Fruit fly (Drosophila melanogaster) whole organism, embryonic: ENCODE results near the gene UbcE2H.

ENCODE experiments used
- Atf-2 ChIP-seq: fragments of 200-800 bp; sonication (Bioruptor generic); optimal IDR thresholded peaks from 2 replicates; lab custom pipeline; 2016; ENCODE audit warnings: missing biosample characterization, missing genetic modification characterization
- Atf6 ChIP-seq: fragments of 200-800 bp; sonication (Bioruptor generic); IDR thresholded peaks from 2 replicates; pipeline ENCODE4 v1.3.6; 2022; ENCODE audit warnings: missing biosample characterization, missing genetic modification characterization
- CG10267 ChIP-seq: fragments of 200-800 bp; sonication (Bioruptor generic); optimal IDR thresholded peaks from 2 replicates; lab custom pipeline; 2018; ENCODE audit warnings: missing biosample characterization, mild to moderate bottlenecking, missing genetic modification characterization, moderate library complexity
- CG11695 ChIP-seq: fragments of 200-800 bp; sonication (Bioruptor generic); IDR thresholded peaks from 3 replicates; pipeline ENCODE4 v1.3.6; 2022; ENCODE audit warnings: missing biosample characterization, missing genetic modification characterization
- CG12659 ChIP-seq: fragments of 200-800 bp; sonication (Bioruptor generic); optimal IDR thresholded peaks from 3 replicates; lab custom pipeline; 2017; ENCODE audit warnings: mild to moderate bottlenecking, missing biosample characterization, missing genetic modification reagents, missing genetic modification characterization
- CG12744 ChIP-seq: fragments of 200-800 bp; sonication (Bioruptor generic); optimal IDR thresholded peaks from 2 replicates; lab custom pipeline; 2016; ENCODE audit warnings: missing biosample characterization, missing genetic modification characterization
- CG13287 ChIP-seq: fragments of 200-800 bp; sonication (Bioruptor generic); IDR thresholded peaks from 2 replicates; pipeline ENCODE4 v1.3.6; 2022; ENCODE audit warnings: missing biosample characterization, missing genetic modification characterization; ENCODE audit not compliant: partially characterized antibody
- CG15514 ChIP-seq: fragments of 200-800 bp; sonication (Bioruptor generic); optimal IDR thresholded peaks from 3 replicates; lab custom pipeline; 2017; ENCODE audit warnings: missing biosample characterization, missing genetic modification characterization, mild to moderate bottlenecking, moderate library complexity, missing genetic modification reagents
- CG16813 ChIP-seq: fragments of 200-800 bp; sonication (Bioruptor generic); IDR thresholded peaks from 3 replicates; pipeline ENCODE4 v1.3.6; 2022; ENCODE audit warnings: missing biosample characterization, missing genetic modification characterization; ENCODE audit not compliant: partially characterized antibody
- CG18476 ChIP-seq: fragments of 200-800 bp; sonication (Bioruptor generic); optimal IDR thresholded peaks from 2 replicates; lab custom pipeline; 2016; ENCODE audit warnings: missing biosample characterization, mild to moderate bottlenecking, missing genetic modification characterization
- CG32767 ChIP-seq: fragments of 200-800 bp; sonication (Bioruptor generic); IDR thresholded peaks from 2 replicates; pipeline ENCODE4 v1.3.6; 2022; ENCODE audit warnings: missing biosample characterization, missing genetic modification characterization
- CG4360 ChIP-seq: fragments of 200-800 bp; sonication (Bioruptor generic); IDR thresholded peaks from 2 replicates; pipeline ENCODE4 v1.3.6; 2022; ENCODE audit warnings: missing biosample characterization, missing genetic modification characterization
- CG6254 ChIP-seq: fragments of 200-800 bp; sonication (Bioruptor generic); optimal IDR thresholded peaks from 3 replicates; lab custom pipeline; 2017; ENCODE audit warnings: mild to moderate bottlenecking, missing biosample characterization, missing genetic modification reagents, missing genetic modification characterization
- CG7372 ChIP-seq: fragments of 200-800 bp; sonication (Bioruptor generic); IDR thresholded peaks from 2 replicates; pipeline ENCODE4 v1.3.6; 2022; ENCODE audit warnings: missing biosample characterization, missing genetic modification characterization
- CG7745 ChIP-seq: fragments of 200-800 bp; sonication (Bioruptor generic); optimal IDR thresholded peaks from 2 replicates; lab custom pipeline; 2018; ENCODE audit warnings: missing biosample characterization, mild to moderate bottlenecking, missing genetic modification characterization, moderate library complexity
- CG8089 ChIP-seq: fragments of 200-800 bp; sonication (Bioruptor generic); optimal IDR thresholded peaks from 3 replicates; lab custom pipeline; 2016; ENCODE audit warnings: missing biosample characterization, missing genetic modification characterization
- CG8290 ChIP-seq, 3 experiments: fragments of 200-800 bp; sonication (Bioruptor generic); optimal IDR thresholded peaks; 2 replicates each; lab custom pipeline; 2016 to 2019; ENCODE audit warnings: missing biosample characterization in 3 of 3, missing genetic modification characterization in 3 of 3, mild to moderate bottlenecking in 2 of 3, moderate library complexity in 1 of 3
- Dp ChIP-seq: fragments of 200-800 bp; sonication (Bioruptor generic); optimal IDR thresholded peaks from 2 replicates; lab custom pipeline; 2018; ENCODE audit warnings: missing biosample characterization, mild to moderate bottlenecking, missing genetic modification characterization, moderate library complexity
- E2f1 ChIP-seq: fragments of 200-800 bp; sonication (Bioruptor generic); IDR thresholded peaks from 2 replicates; pipeline ENCODE4 v1.3.6; 2022; ENCODE audit warnings: missing biosample characterization, missing genetic modification characterization
- Elba2 ChIP-seq: fragments of 200-800 bp; sonication (Bioruptor generic); optimal IDR thresholded peaks from 3 replicates; lab custom pipeline; 2016; ENCODE audit warnings: missing biosample characterization, missing genetic modification characterization
- Ets65A ChIP-seq: fragments of 200-800 bp; sonication (Bioruptor generic); peaks from one replicate; lab custom pipeline; 2016; ENCODE audit warnings: missing biosample characterization, missing genetic modification characterization
- Lpt ChIP-seq: fragments of >200 bp; optimal IDR thresholded peaks from 2 replicates; lab custom pipeline; 2018; ENCODE audit warnings: missing biosample characterization, missing genetic modification characterization
- MESR4 ChIP-seq: fragments of 200-800 bp; sonication (Bioruptor generic); optimal IDR thresholded peaks from 2 replicates; lab custom pipeline; 2018; ENCODE audit warnings: missing biosample characterization, mild to moderate bottlenecking, missing genetic modification characterization, moderate library complexity
- Max ChIP-seq: fragments of 200-800 bp; sonication (Bioruptor generic); optimal IDR thresholded peaks from 2 replicates; lab custom pipeline; 2016; ENCODE audit warnings: missing biosample characterization, mild to moderate bottlenecking, missing genetic modification characterization
- NK7.1 ChIP-seq: fragments of 200-800 bp; sonication (Bioruptor generic); optimal IDR thresholded peaks from 3 replicates; lab custom pipeline; 2016; ENCODE audit warnings: missing biosample characterization, missing genetic modification characterization
- Pdp1 ChIP-seq, 2 experiments: fragments of 200-800 bp; sonication (Bioruptor generic); optimal IDR thresholded peaks; 3 replicates each; lab custom pipeline; 2016; ENCODE audit warnings: missing biosample characterization in 2 of 2, missing genetic modification characterization in 2 of 2, mild to moderate bottlenecking in 1 of 2, moderate library complexity in 1 of 2
- Sry-δ ChIP-seq: fragments of 200-800 bp; sonication (Bioruptor generic); optimal IDR thresholded peaks from 2 replicates; lab custom pipeline; 2016; ENCODE audit warnings: missing biosample characterization, missing genetic modification characterization
- ase ChIP-seq: fragments of 200-800 bp; sonication (Bioruptor generic); IDR thresholded peaks from 3 replicates; pipeline ENCODE4 v1.3.6; 2022; ENCODE audit warnings: missing biosample characterization, missing genetic modification characterization
- ash1 ChIP-seq: fragments of 200-800 bp; sonication (Bioruptor generic); optimal IDR thresholded peaks from 2 replicates; lab custom pipeline; 2018; ENCODE audit warnings: missing biosample characterization, mild to moderate bottlenecking, missing genetic modification characterization
- bsh ChIP-seq, 2 experiments: fragments of 200-800 bp; sonication (Bioruptor generic); optimal IDR thresholded peaks; 2 replicates each; lab custom pipeline; 2017 to 2018; ENCODE audit warnings: mild to moderate bottlenecking in 2 of 2, missing biosample characterization in 2 of 2, missing genetic modification characterization in 2 of 2, moderate library complexity in 1 of 2
- crol ChIP-seq: fragments of 200-800 bp; sonication (Bioruptor generic); IDR thresholded peaks from 2 replicates; pipeline ENCODE4 v1.3.6; 2022; ENCODE audit warnings: missing biosample characterization, missing genetic modification characterization
- cwo ChIP-seq: fragments of 200-800 bp; sonication (Bioruptor generic); optimal IDR thresholded peaks from 3 replicates; lab custom pipeline; 2017; ENCODE audit warnings: missing biosample characterization, missing genetic modification characterization, mild to moderate bottlenecking, moderate library complexity, missing genetic modification reagents
- da ChIP-seq: fragments of 200-800 bp; sonication (Bioruptor generic); optimal IDR thresholded peaks from 2 replicates; lab custom pipeline; 2016; ENCODE audit warnings: missing biosample characterization, missing genetic modification characterization
- dpn ChIP-seq, 2 experiments: fragments of 200-800 bp; sonication (Bioruptor generic); optimal IDR thresholded peaks; 3 replicates each; lab custom pipeline; 2016; ENCODE audit warnings: missing biosample characterization in 2 of 2, missing genetic modification characterization in 2 of 2
- fd3F ChIP-seq: fragments of 200-800 bp; sonication (Bioruptor generic); optimal IDR thresholded peaks from 2 replicates; lab custom pipeline; 2018; ENCODE audit warnings: missing biosample characterization, mild to moderate bottlenecking, missing genetic modification characterization, moderate library complexity
- h ChIP-seq: fragments of >200 bp; optimal IDR thresholded peaks from 2 replicates; lab custom pipeline; 2017
- ind ChIP-seq: fragments of 200-800 bp; sonication (Bioruptor generic); optimal IDR thresholded peaks from 3 replicates; lab custom pipeline; 2016; ENCODE audit warnings: missing biosample characterization, missing genetic modification characterization
- kni ChIP-seq: fragments of 200-800 bp; sonication (Bioruptor generic); optimal IDR thresholded peaks from 3 replicates; lab custom pipeline; 2017; ENCODE audit warnings: mild to moderate bottlenecking, missing biosample characterization, missing genetic modification reagents, missing genetic modification characterization
- nom ChIP-seq: fragments of 200-800 bp; sonication (Bioruptor generic); optimal IDR thresholded peaks from 2 replicates; lab custom pipeline; 2017; ENCODE audit warnings: missing biosample characterization, missing genetic modification characterization, mild to moderate bottlenecking, moderate library complexity, missing genetic modification reagents
- sd ChIP-seq: fragments of 200-800 bp; sonication (Bioruptor generic); optimal IDR thresholded peaks from 3 replicates; lab custom pipeline; 2018; ENCODE audit warnings: missing biosample characterization, mild to moderate bottlenecking, missing genetic modification characterization, moderate library complexity
- sens ChIP-seq: fragments of 200-800 bp; sonication (Bioruptor generic); peaks from one replicate; lab custom pipeline; 2016; ENCODE audit warnings: missing biosample characterization, missing genetic modification characterization
- sisA ChIP-seq: fragments of 200-800 bp; sonication (Bioruptor generic); IDR thresholded peaks from 2 replicates; pipeline ENCODE4 v1.3.6; 2022; ENCODE audit warnings: missing biosample characterization, missing genetic modification characterization
- stwl ChIP-seq: fragments of 200-800 bp; sonication (Bioruptor generic); optimal IDR thresholded peaks from 3 replicates; lab custom pipeline; 2018; ENCODE audit warnings: missing biosample characterization, mild to moderate bottlenecking, missing genetic modification characterization, moderate library complexity
- sug ChIP-seq: fragments of 200-800 bp; optimal IDR thresholded peaks from 2 replicates; lab custom pipeline; 2019; ENCODE audit warnings: missing biosample characterization, mild to moderate bottlenecking, missing genetic modification characterization, moderate library complexity
- trem ChIP-seq: fragments of 200-800 bp; optimal IDR thresholded peaks from 3 replicates; lab custom pipeline; 2019; ENCODE audit warnings: missing biosample characterization, mild to moderate bottlenecking, missing genetic modification characterization, moderate library complexity
- trh ChIP-seq: fragments of 200-800 bp; sonication (Bioruptor generic); optimal IDR thresholded peaks from 2 replicates; lab custom pipeline; 2016; ENCODE audit warnings: missing biosample characterization, missing genetic modification characterization
- unc-4 ChIP-seq: fragments of 200-800 bp; sonication (Bioruptor generic); IDR thresholded peaks from 2 replicates; pipeline ENCODE4 v1.3.6; 2022; ENCODE audit warnings: missing biosample characterization, missing genetic modification characterization; ENCODE audit not compliant: partially characterized antibody
- wor ChIP-seq: fragments of 200-800 bp; sonication (Bioruptor generic); IDR thresholded peaks from 2 replicates; pipeline ENCODE4 v1.3.6; 2022; ENCODE audit warnings: missing biosample characterization, missing genetic modification characterization

The UbcE2H gene

DNA sequence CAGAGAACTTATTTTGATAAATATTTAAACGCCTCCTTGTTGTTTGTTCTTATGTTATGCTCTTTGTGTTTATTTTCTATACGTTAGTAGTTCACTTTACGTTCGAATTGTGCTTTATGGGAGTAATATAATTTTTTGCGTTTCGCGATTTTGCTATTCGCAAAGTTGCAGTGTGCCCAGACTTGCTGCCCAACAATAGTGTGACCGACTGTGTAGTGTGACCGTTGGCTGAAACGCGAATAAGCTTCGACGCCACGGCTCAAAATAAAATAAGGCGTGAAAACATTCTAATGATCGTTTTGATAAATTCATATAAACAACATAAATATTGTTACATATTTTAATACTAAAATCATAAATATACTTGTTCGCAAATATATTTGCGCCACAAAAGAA lies 48.2 kb upstream of the UbcE2H start, which contains the start of gene Smox (continued):
- TF ChIP-seq Dp (GFP tag; lab: Kevin White, UChicago) = peak; percentile 18
- peak; percentile 37 for TF ChIP-seq CG13287 (GFP tag; lab: Robert Waterston, UW)
- peak; percentile 54 for TF ChIP-seq CG10267 (tag; lab: Kevin White, UChicago)
- peak; percentile 62 for TF ChIP-seq CG12659
- no peak for TF ChIP-seq E2f1 (GFP tag; lab: Robert Waterston, UW)
- TF ChIP-seq bsh (GFP tag; optimal IDR thresholded peaks at IDR 0.05; lab: Kevin White, UChicago) = no peak
- TF ChIP-seq crol = no peak
- peak; percentile 28 for TF ChIP-seq Elba2 (GFP tag; lab: Kevin White, UChicago)
- peak; percentile 22 for TF ChIP-seq CG15514 (GFP tag; lab: Kevin White, UChicago)
- TF ChIP-seq trem (tag; lab: Kevin White, UChicago) = peak; percentile 39
- no peak for TF ChIP-seq cwo (GFP tag; lab: Kevin White, UChicago)
- TF ChIP-seq NK7.1 (GFP tag; lab: Kevin White, UChicago) = no peak
- peak; percentile 6 for TF ChIP-seq Sry-δ (GFP tag; lab: Kevin White, UChicago)
- TF ChIP-seq ash1 (GFP tag; lab: Kevin White, UChicago) = no peak
- TF ChIP-seq CG8290 (GFP tag; optimal IDR thresholded peaks at IDR 0.05; lab: Kevin White, UChicago) = no peak
- TF ChIP-seq CG8290 (tag; optimal IDR thresholded peaks at IDR 0.05; lab: Kevin White, UChicago) = peak in 1 of 2 experiments; percentile 5

DNA sequence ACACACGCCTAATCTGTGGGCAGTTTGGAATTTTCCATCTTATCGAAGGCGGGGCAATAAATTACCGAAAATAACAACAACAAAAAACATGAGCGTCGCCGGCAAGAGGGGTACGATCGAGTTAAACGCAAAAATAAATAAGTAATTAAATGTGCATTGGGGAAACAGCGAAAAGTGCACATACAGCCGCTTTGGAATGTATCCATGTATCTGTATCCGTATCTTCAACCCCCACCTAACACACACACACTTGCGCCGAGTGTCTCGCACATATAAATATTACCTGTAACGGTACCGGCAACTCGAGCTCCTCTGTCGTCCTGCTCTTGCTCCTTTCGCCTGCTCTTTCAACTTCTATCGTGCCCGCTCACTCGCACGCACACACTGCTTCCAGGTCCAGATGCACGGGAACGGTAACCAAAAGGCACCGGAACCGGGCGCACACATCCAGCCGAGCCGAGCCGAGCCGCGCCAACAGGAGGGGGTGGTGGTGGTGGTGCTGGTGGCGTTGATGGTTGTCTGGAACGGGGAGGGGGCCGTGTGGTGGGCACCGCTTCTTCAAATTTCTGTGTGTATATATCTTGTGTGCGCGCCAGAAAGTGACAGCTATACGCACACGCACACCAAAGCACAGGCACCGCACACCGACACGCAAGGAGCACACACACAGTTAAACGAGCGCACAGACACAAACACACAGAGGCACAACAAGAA lies 47.6 kb upstream of the UbcE2H start:
- TF ChIP-seq Pdp1 (GFP tag; optimal IDR thresholded peaks at IDR 0.05; lab: Kevin White, UChicago) = peak; percentile 19 to 29
- peak; percentile 40; the same call in 1 of the 3 replicates for TF ChIP-seq CG11695 (GFP tag; lab: Robert Waterston, UW)
- no peak for TF ChIP-seq da (GFP tag; lab: Kevin White, UChicago)
- no peak for TF ChIP-seq h (lab: Kevin White, UChicago)
- peak; percentile 92 for TF ChIP-seq sens (GFP tag; lab: Kevin White, UChicago)
- 0 out of 2 replicates have a peak, but pooled peaks have one; percentile 8 for TF ChIP-seq unc-4 (GFP tag; lab: Robert Waterston, UW)
- TF ChIP-seq CG18476 (GFP tag; lab: Kevin White, UChicago) = no peak
- TF ChIP-seq ind (GFP tag; lab: Kevin White, UChicago) = peak; percentile 10
- TF ChIP-seq CG6254 = no peak
- TF ChIP-seq wor (GFP tag; lab: Robert Waterston, UW) = no peak
- no peak for TF ChIP-seq ase (GFP tag; lab: Robert Waterston, UW)
- no peak for TF ChIP-seq Lpt
- TF ChIP-seq fd3F (GFP tag; lab: Kevin White, UChicago) = no peak
- peak; percentile 69 for TF ChIP-seq MESR4
- TF ChIP-seq CG7372 (GFP tag; lab: Robert Waterston, UW) = no peak
- no peak for TF ChIP-seq sisA (GFP tag; lab: Robert Waterston, UW)
- peak; percentile 53; the same call in 1 of the 2 replicates for TF ChIP-seq CG4360 (GFP tag; lab: Robert Waterston, UW)
- TF ChIP-seq Ets65A (GFP tag; lab: Kevin White, UChicago) = no peak
- TF ChIP-seq sd = peak; percentile 87
- no peak for TF ChIP-seq CG16813 (GFP tag; lab: Robert Waterston, UW)
- TF ChIP-seq nom (GFP tag; lab: Kevin White, UChicago) = peak; percentile 43
- peak; percentile 83 for TF ChIP-seq CG32767 (GFP tag; lab: Robert Waterston, UW)
- no peak for TF ChIP-seq CG12744
- no peak for TF ChIP-seq stwl (tag; lab: Kevin White, UChicago)
- 0 out of 2 replicates have a peak, but pooled peaks have one; percentile 8 for TF ChIP-seq Atf6 (GFP tag; lab: Robert Waterston, UW)
- peak; percentile 25 for TF ChIP-seq CG8089
- no peak for TF ChIP-seq CG7745
- peak; percentile 60 for TF ChIP-seq kni
- TF ChIP-seq trh (GFP tag; lab: Kevin White, UChicago) = no peak
- TF ChIP-seq Max (GFP tag; lab: Kevin White, UChicago) = no peak
- peak; percentile 10 for TF ChIP-seq sug (tag; lab: Kevin White, UChicago)
- TF ChIP-seq Atf-2 (GFP tag; lab: Kevin White, UChicago) = peak; percentile 5
- TF ChIP-seq dpn (GFP tag; optimal IDR thresholded peaks at IDR 0.05; lab: Kevin White, UChicago) = peak in 1 of 2 experiments; percentile 57
